Fruit fly (Drosophila melanogaster) whole organism, wandering third instar larva: Measurements from ENCODE around the gene sphinx1.

Experiments used
- Mio ChIP-seq: sonication (Bioruptor generic); optimal IDR thresholded peaks from 2 replicates; lab custom pipeline; 2016; ENCODE audit warnings: missing biosample characterization, missing genetic modification characterization
- fru ChIP-seq: fragments of 200-800 bp; sonication (Bioruptor generic); optimal IDR thresholded peaks from 3 replicates; lab custom pipeline; 2016; ENCODE audit warnings: missing biosample characterization, mild to moderate bottlenecking, missing genetic modification characterization
- rgr ChIP-seq: fragments of 200-800 bp; sonication (Bioruptor generic); optimal IDR thresholded peaks from 3 replicates; lab custom pipeline; 2016; ENCODE audit warnings: missing biosample characterization, mild to moderate bottlenecking, missing genetic modification characterization
- sage ChIP-seq: fragments of 200-800 bp; sonication (Bioruptor generic); optimal IDR thresholded peaks from 2 replicates; lab custom pipeline; 2016; ENCODE audit warnings: missing biosample characterization, mild to moderate bottlenecking, missing genetic modification characterization

DNA sequence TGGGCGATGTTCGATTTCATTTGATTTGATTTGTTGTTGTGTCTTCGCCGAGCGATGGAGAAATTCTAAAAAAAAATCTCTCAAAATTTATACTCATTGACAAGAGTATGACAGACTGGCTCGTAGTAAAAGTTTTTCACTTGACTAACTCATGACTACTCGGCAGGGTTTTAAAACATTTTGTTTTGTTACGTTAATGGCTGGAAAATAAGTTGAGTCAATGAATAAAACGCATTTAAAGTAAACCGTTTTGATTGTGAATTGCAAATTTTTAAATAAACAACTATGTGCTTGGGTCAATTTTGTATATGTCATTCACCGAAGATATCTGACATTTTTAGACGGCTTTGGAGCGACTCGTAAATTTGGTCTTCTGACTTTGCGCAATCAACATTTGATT lies 35.1 kb downstream of the sphinx1 start, which contains the start of gene CG8560:
- no peak for TF ChIP-seq fru (GFP tag; lab: Kevin White, UChicago)
- no peak for TF ChIP-seq rgr (GFP tag; lab: Kevin White, UChicago)
- TF ChIP-seq Mio (GFP tag; lab: Kevin White, UChicago) = no peak
- no peak for TF ChIP-seq sage (GFP tag; lab: Kevin White, UChicago)
